Fruit fly (Drosophila melanogaster) whole organism, adult: Measurements from ENCODE around the gene CG7889.

Experiments used
- CG11617 ChIP-seq: fragments of 200-800 bp; sonication (Bioruptor generic); optimal IDR thresholded peaks from 2 replicates; lab custom pipeline; 2017; ENCODE audit warnings: mild to moderate bottlenecking, missing biosample characterization, missing genetic modification reagents, missing genetic modification characterization
- CG12768 ChIP-seq: fragments of 200-800 bp; sonication (Bioruptor generic); optimal IDR thresholded peaks from 2 replicates; lab custom pipeline; 2017; ENCODE audit warnings: missing biosample characterization, missing genetic modification characterization, mild to moderate bottlenecking, moderate library complexity, missing genetic modification reagents
- CG14711 ChIP-seq: fragments of 200-800 bp; sonication (Bioruptor generic); optimal IDR thresholded peaks from 2 replicates; lab custom pipeline; 2018; ENCODE audit warnings: missing biosample characterization, mild to moderate bottlenecking, missing genetic modification characterization, moderate library complexity
- CG1620 ChIP-seq: fragments of 200-800 bp; sonication (Bioruptor generic); optimal IDR thresholded peaks from 2 replicates; lab custom pipeline; 2016; ENCODE audit warnings: missing biosample characterization, missing genetic modification characterization
- CG33017 ChIP-seq: fragments of 200-800 bp; sonication (Bioruptor generic); optimal IDR thresholded peaks from 2 replicates; lab custom pipeline; 2018; ENCODE audit warnings: missing biosample characterization, mild to moderate bottlenecking, missing genetic modification characterization, moderate library complexity
- CG5204 ChIP-seq: fragments of 200-800 bp; sonication (Bioruptor generic); optimal IDR thresholded peaks from 2 replicates; lab custom pipeline; 2016; ENCODE audit warnings: missing biosample characterization, missing genetic modification characterization
- CG7045 ChIP-seq: fragments of 200-800 bp; sonication (Bioruptor generic); optimal IDR thresholded peaks from 2 replicates; lab custom pipeline; 2017; ENCODE audit warnings: missing biosample characterization, mild to moderate bottlenecking, missing genetic modification characterization
- CG7101 ChIP-seq: fragments of 200-800 bp; sonication (Bioruptor generic); optimal IDR thresholded peaks from 2 replicates; lab custom pipeline; 2018; ENCODE audit warnings: missing biosample characterization, mild to moderate bottlenecking, missing genetic modification characterization, moderate library complexity
- Clk ChIP-seq: fragments of 200-800 bp; sonication (Bioruptor generic); optimal IDR thresholded peaks from 2 replicates; lab custom pipeline; 2017; ENCODE audit warnings: missing biosample characterization, missing genetic modification characterization
- Crg-1 ChIP-seq: fragments of 200-800 bp; sonication (Bioruptor generic); optimal IDR thresholded peaks from 2 replicates; lab custom pipeline; 2016; ENCODE audit warnings: missing biosample characterization, missing genetic modification characterization
- Hr96 ChIP-seq: fragments of 200-800 bp; sonication (Bioruptor generic); optimal IDR thresholded peaks from 2 replicates; lab custom pipeline; 2016; ENCODE audit warnings: missing biosample characterization, missing genetic modification characterization
- Mnt ChIP-seq: fragments of 200-800 bp; sonication (Bioruptor generic); optimal IDR thresholded peaks from 2 replicates; lab custom pipeline; 2016; ENCODE audit warnings: missing biosample characterization, mild to moderate bottlenecking, missing genetic modification characterization
- bab1 ChIP-seq: fragments of 200-800 bp; sonication (Bioruptor generic); optimal IDR thresholded peaks from 3 replicates; lab custom pipeline; 2019; ENCODE audit warnings: missing biosample characterization, mild to moderate bottlenecking, missing genetic modification characterization, moderate library complexity
- cic ChIP-seq: fragments of 200-800 bp; sonication (Bioruptor generic); optimal IDR thresholded peaks from 2 replicates; lab custom pipeline; 2017; ENCODE audit warnings: missing biosample characterization, mild to moderate bottlenecking, missing genetic modification characterization, moderate library complexity
- cnc ChIP-seq, 2 experiments: fragments of >200 bp; optimal IDR thresholded peaks; 2 replicates each; lab custom pipeline; 2017
- kay ChIP-seq: fragments of 200-800 bp; sonication (Bioruptor generic); peaks from one replicate; lab custom pipeline; 2016; ENCODE audit warnings: missing biosample characterization, missing genetic modification characterization, borderline replicate concordance
- ovo ChIP-seq: fragments of 200-800 bp; sonication (Bioruptor generic); optimal IDR thresholded peaks from 2 replicates; lab custom pipeline; 2016; ENCODE audit warnings: missing biosample characterization, missing genetic modification characterization
- pad ChIP-seq: fragments of 200-800 bp; sonication (Bioruptor generic); optimal IDR thresholded peaks from 3 replicates; lab custom pipeline; 2017; ENCODE audit warnings: missing biosample characterization, missing genetic modification characterization, mild to moderate bottlenecking, moderate library complexity, missing genetic modification reagents
- tj ChIP-seq: fragments of 200-800 bp; sonication (Bioruptor generic); optimal IDR thresholded peaks from 3 replicates; lab custom pipeline; 2017; ENCODE audit warnings: missing biosample characterization, mild to moderate bottlenecking, missing genetic modification characterization, moderate library complexity
- toe ChIP-seq: fragments of 200-800 bp; sonication (Bioruptor generic); optimal IDR thresholded peaks from 2 replicates; lab custom pipeline; 2016; ENCODE audit warnings: missing biosample characterization, missing genetic modification characterization

The CG7889 gene

dm6 chrX:19243379-19243834, at the start of gene CG7889:
Gene CG7889, plus strand, starts transcription at chrX:19243631.
- TF ChIP-seq CG1620 (GFP tag; lab: Kevin White, UChicago), result no peak
- TF ChIP-seq CG5204 (GFP tag; lab: Kevin White, UChicago), result peak; percentile 24
- peak; percentile 24 for TF ChIP-seq Hr96 (GFP tag; lab: Kevin White, UChicago)
- TF ChIP-seq toe (GFP tag; lab: Kevin White, UChicago), result peak; percentile 10
- peak; percentile 0 for TF ChIP-seq CG11617 (GFP tag; lab: Kevin White, UChicago)
- peak; percentile 8 for TF ChIP-seq CG14711
- TF ChIP-seq bab1 (GFP tag; lab: Kevin White, UChicago), result peak; percentile 3
- no peak for TF ChIP-seq kay (GFP tag; lab: Kevin White, UChicago)
- TF ChIP-seq CG12768 (GFP tag; lab: Kevin White, UChicago), result no peak
- no peak for TF ChIP-seq cic (GFP tag; lab: Kevin White, UChicago)

DNA sequence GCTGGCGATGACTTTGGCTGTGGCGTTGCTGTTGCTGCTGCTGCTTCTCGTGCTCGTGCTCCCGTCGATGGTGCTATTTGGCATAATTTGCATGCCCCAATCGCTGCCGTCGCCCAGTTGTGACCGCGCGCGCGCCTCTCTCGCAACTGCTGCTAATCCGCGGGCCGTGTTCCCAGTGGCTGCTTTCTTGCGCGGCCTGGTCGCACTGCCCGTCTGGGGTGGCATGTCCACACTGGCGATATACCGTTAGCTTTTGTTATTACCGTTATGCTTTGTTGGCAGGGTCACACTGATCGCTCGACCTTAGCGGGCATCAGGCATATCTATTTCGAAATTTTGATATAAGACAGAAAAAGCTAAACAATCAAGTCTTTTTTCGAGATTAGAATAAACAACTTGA, 41.8 kb upstream of the CG7889 start, which contains the start of gene CG7990:
CG7990 (minus strand) TSS at position 350 of the 400 bp plus-strand sequence.
- TF ChIP-seq ovo (peak; percentile 53), CG11617 (GFP tag; lab: Kevin White, UChicago) (no peak)

DNA sequence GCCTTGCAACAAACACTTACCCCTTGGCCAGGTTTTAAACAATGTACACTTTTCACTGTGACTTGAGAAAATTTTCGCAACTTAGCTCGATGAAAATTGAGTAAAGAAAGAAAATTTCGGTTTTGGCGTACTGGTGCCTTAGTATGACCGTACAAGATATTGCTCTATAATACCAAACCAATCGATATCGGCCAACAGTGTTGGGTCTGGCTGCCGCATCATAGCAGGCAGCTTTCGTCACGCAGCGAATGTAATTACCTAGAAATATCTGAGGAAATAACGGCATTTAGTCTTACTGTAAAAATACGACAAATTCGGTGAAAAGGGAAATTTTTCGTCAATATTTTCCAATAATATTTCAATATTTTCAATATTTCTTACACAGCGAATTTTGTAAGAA, 35.4 kb upstream of the CG7889 start, which contains the start of gene Ulp1:
Ulp1 (minus strand) TSS at position 174 of the 400 bp plus-strand sequence.
- TF ChIP-seq bab1 (GFP tag; lab: Kevin White, UChicago) (peak; percentile 61), pad (GFP tag; lab: Kevin White, UChicago) (peak; percentile 18), Clk (GFP tag; lab: Kevin White, UChicago) (no peak), Mnt (GFP tag; lab: Kevin White, UChicago) (peak; percentile 4), tj (GFP tag; lab: Kevin White, UChicago) (peak; percentile 31), kay (GFP tag; lab: Kevin White, UChicago) (no peak), ovo (peak; percentile 77), Crg-1 (GFP tag; lab: Kevin White, UChicago) (peak; percentile 5), CG7045 (GFP tag; lab: Kevin White, UChicago) (no peak), CG1620 (GFP tag; lab: Kevin White, UChicago) (peak; percentile 48)

dm6 chrX:19211982-19212381, 31.4 kb upstream of the CG7889 start, which contains the start of gene CG14195:
Gene CG14195, minus strand, starts transcription at chrX:19212082.
- no peak for TF ChIP-seq CG14711

dm6 chrX:19212954-19213353, 30.5 kb upstream of the CG7889 start, which contains the start of gene Mur18B:
Gene Mur18B, plus strand, starts transcription at chrX:19213254.
- TF ChIP-seq Mnt (GFP tag; lab: Kevin White, UChicago), result no peak
- TF ChIP-seq toe (GFP tag; lab: Kevin White, UChicago), result no peak
- TF ChIP-seq bab1 (GFP tag; lab: Kevin White, UChicago), result no peak
- no peak for TF ChIP-seq CG5204 (GFP tag; lab: Kevin White, UChicago)
- no peak for TF ChIP-seq cic (GFP tag; lab: Kevin White, UChicago)
- TF ChIP-seq cnc (optimal IDR thresholded peaks at IDR 0.05; lab: Kevin White, UChicago), result no peak
- TF ChIP-seq tj (GFP tag; lab: Kevin White, UChicago), result no peak
- TF ChIP-seq CG33017, result no peak
- no peak for TF ChIP-seq CG11617 (GFP tag; lab: Kevin White, UChicago)
- no peak for TF ChIP-seq CG7045 (GFP tag; lab: Kevin White, UChicago)
- TF ChIP-seq ovo, result no peak
- no peak for TF ChIP-seq Crg-1 (GFP tag; lab: Kevin White, UChicago)
- TF ChIP-seq CG14711, result no peak
- TF ChIP-seq CG1620 (GFP tag; lab: Kevin White, UChicago), result no peak

DNA sequence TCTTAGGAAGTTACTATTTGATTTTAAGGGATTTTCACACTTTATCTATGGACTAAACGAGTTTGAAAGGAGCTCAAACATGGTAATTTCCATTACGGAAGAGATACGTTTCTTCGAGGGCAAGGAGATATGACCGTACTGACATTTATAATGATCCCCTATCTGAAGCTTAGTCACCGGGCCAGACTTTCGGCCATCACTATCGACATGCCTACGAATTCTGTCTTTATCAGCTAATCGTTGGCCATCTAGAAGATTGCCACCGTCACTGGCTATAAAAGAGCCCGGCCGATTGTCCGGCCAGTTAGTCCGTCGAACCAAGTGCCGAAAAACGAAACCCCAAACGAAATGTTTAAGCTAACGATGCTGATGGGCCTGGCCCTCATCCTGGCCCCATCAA, 28.2 kb upstream of the CG7889 start, which contains the start of gene Muc18B:
Muc18B (plus strand) TSS at position 301 of the 400 bp plus-strand sequence.
- TF ChIP-seq cnc (optimal IDR thresholded peaks at IDR 0.05; lab: Kevin White, UChicago) (no peak), CG1620 (GFP tag; lab: Kevin White, UChicago) (no peak), tj (GFP tag; lab: Kevin White, UChicago) (no peak), CG33017 (no peak), kay (GFP tag; lab: Kevin White, UChicago) (no peak), pad (GFP tag; lab: Kevin White, UChicago) (no peak), Clk (GFP tag; lab: Kevin White, UChicago) (no peak), Mnt (GFP tag; lab: Kevin White, UChicago) (no peak), Crg-1 (GFP tag; lab: Kevin White, UChicago) (no peak), toe (GFP tag; lab: Kevin White, UChicago) (no peak), CG7101 (tag; lab: Kevin White, UChicago) (no peak), Hr96 (GFP tag; lab: Kevin White, UChicago) (no peak), cic (GFP tag; lab: Kevin White, UChicago) (no peak), CG14711 (no peak), CG12768 (GFP tag; lab: Kevin White, UChicago) (no peak), ovo (no peak)

DNA sequence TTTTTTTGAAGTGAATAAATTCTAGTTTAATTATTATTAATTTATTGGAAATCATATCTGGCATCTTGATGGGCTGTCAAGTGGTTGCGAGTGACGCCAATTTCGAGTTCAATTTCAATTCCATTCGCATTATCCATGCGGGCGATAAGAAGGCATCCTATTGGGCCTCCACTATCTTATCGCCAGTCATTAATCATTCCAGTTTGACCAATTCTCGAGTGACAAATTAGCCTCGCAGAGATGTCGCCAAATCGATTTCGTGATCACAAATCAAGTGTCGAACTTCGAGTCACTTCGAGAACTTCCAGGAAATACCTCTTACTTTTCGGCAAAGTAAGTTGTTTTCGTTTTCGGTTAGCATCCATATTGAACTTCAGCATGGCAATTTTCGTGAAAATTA, 26.8 kb upstream of the CG7889 start:
- TF ChIP-seq CG7101 (tag; lab: Kevin White, UChicago), result no peak
- TF ChIP-seq CG7045 (GFP tag; lab: Kevin White, UChicago), result no peak
- no peak for TF ChIP-seq Clk (GFP tag; lab: Kevin White, UChicago)
- no peak for TF ChIP-seq CG5204 (GFP tag; lab: Kevin White, UChicago)
- TF ChIP-seq bab1 (GFP tag; lab: Kevin White, UChicago), result no peak
- TF ChIP-seq Hr96 (GFP tag; lab: Kevin White, UChicago), result no peak
- no peak for TF ChIP-seq tj (GFP tag; lab: Kevin White, UChicago)
- no peak for TF ChIP-seq CG11617 (GFP tag; lab: Kevin White, UChicago)
- TF ChIP-seq CG33017, result no peak
- TF ChIP-seq cnc (optimal IDR thresholded peaks at IDR 0.05; lab: Kevin White, UChicago), result no peak
- TF ChIP-seq CG12768 (GFP tag; lab: Kevin White, UChicago), result no peak
- no peak for TF ChIP-seq toe (GFP tag; lab: Kevin White, UChicago)
- TF ChIP-seq CG14711, result no peak
- TF ChIP-seq CG1620 (GFP tag; lab: Kevin White, UChicago), result no peak
- no peak for TF ChIP-seq Crg-1 (GFP tag; lab: Kevin White, UChicago)
- no peak for TF ChIP-seq ovo
- TF ChIP-seq pad (GFP tag; lab: Kevin White, UChicago), result no peak
- no peak for TF ChIP-seq Mnt (GFP tag; lab: Kevin White, UChicago)
